Worm (Caenorhabditis elegans) whole organism, L3 larva: ENCODE data around the gene srbc-23.

Source experiments
- elt-1 ChIP-seq: fragments of 150-350 bp; optimal IDR thresholded peaks from 2 replicates; lab custom pipeline; 2014; ENCODE audit warnings: missing biosample characterization, missing genetic modification characterization
- fkh-2 ChIP-seq: fragments of 150-350 bp; optimal IDR thresholded peaks from 2 replicates; lab custom pipeline; 2014; ENCODE audit warnings: missing biosample characterization, missing genetic modification reagents, missing genetic modification characterization
- fos-1 ChIP-seq: fragments of 150-350 bp; optimal IDR thresholded peaks from 2 replicates; lab custom pipeline; 2014; ENCODE audit warnings: missing biosample characterization, missing genetic modification characterization
- lin-39 ChIP-seq: fragments of 150-350 bp; optimal IDR thresholded peaks from 2 replicates; lab custom pipeline; 2018; ENCODE audit warnings: missing biosample characterization, missing genetic modification reagents, missing genetic modification characterization
- mdl-1 ChIP-seq: fragments of 150-350 bp; optimal IDR thresholded peaks from 2 replicates; lab custom pipeline; 2014; ENCODE audit warnings: missing biosample characterization, missing genetic modification characterization
- nhr-11 ChIP-seq: fragments of 150-350 bp; optimal IDR thresholded peaks from 2 replicates; lab custom pipeline; 2014; ENCODE audit warnings: missing biosample characterization, missing genetic modification characterization
- nhr-25 ChIP-seq: sonication (generic microtip); optimal IDR thresholded peaks from 2 replicates; lab custom pipeline; 2017; ENCODE audit warnings: missing biosample characterization, missing genetic modification characterization
- nhr-76 ChIP-seq: fragments of 150-350 bp; sonication (generic microtip); optimal IDR thresholded peaks from 5 replicates; lab custom pipeline; 2014; ENCODE audit warnings: missing biosample characterization, missing genetic modification characterization
- nhr-77 ChIP-seq: fragments of 150-350 bp; optimal IDR thresholded peaks from 2 replicates; lab custom pipeline; 2014; ENCODE audit warnings: missing biosample characterization, missing genetic modification characterization
- snpc-4 ChIP-seq: fragments of 150-350 bp; optimal IDR thresholded peaks from 2 replicates; lab custom pipeline; 2014; ENCODE audit warnings: missing biosample characterization, missing genetic modification characterization
- unc-39 ChIP-seq: sonication (generic microtip); optimal IDR thresholded peaks from 4 replicates; lab custom pipeline; 2017; ENCODE audit warnings: missing biosample characterization, missing genetic modification characterization
- unc-62 ChIP-seq: fragments of 150-350 bp; sonication (generic microtip); optimal IDR thresholded peaks from 4 replicates; lab custom pipeline; 2014; ENCODE audit warnings: missing biosample characterization, missing genetic modification reagents, missing genetic modification characterization
- zag-1 ChIP-seq: fragments of 150-350 bp; optimal IDR thresholded peaks from 2 replicates; lab custom pipeline; 2014; ENCODE audit warnings: missing biosample characterization, missing genetic modification characterization

- TF ChIP-seq lin-39 (tag; lab: Kevin White, UChicago) (no peak), nhr-77 (tag; lab: Kevin White, UChicago) (no peak), fos-1 (tag; lab: Kevin White, UChicago) (no peak), mdl-1 (no peak), nhr-76 (tag; lab: Kevin White, UChicago) (no peak), elt-1 (tag; lab: Kevin White, UChicago) (no peak), nhr-25 (tag; lab: Kevin White, UChicago) (no peak), snpc-4 (tag; lab: Kevin White, UChicago) (no peak), nhr-11 (tag; lab: Kevin White, UChicago) (no peak), zag-1 (tag; lab: Kevin White, UChicago) (no peak), fkh-2 (tag; lab: Kevin White, UChicago) (no peak), unc-62 (GFP tag; lab: Kevin White, UChicago) (no peak), unc-39 (tag; lab: Kevin White, UChicago) (no peak)
Observed at ce11 chrV:2204080-2204479, 50.7 kb downstream of the srbc-23 start, which contains the start of gene cyp-33C12.
